Worm (Caenorhabditis elegans): ENCODE results near the gene Y37E11AL.12.
A peak's percentile ranks its signal among the peaks of the same experiment; 100 is the strongest.

Gene Y37E11AL.12

ce11 chrIV:3742426-3742839 lies 40.6 kb upstream of the Y37E11AL.12 start (continued):
- TF ChIP-seq hlh-30 (tag; optimal IDR thresholded peaks at IDR 0.05; ENCODE audit: insufficient read depth) (peak; percentile 95), odd-2 (tag; optimal IDR thresholded peaks at IDR 0.05) (no peak), rnt-1 (tag; optimal IDR thresholded peaks at IDR 0.05) (peak; percentile 14), ceh-14 (tag; optimal IDR thresholded peaks at IDR 0.05) (no peak), ceh-2 (tag; optimal IDR thresholded peaks at IDR 0.05) (peak; percentile 42), fkh-10 (GFP tag; optimal IDR thresholded peaks at IDR 0.05) (no peak), ama-1 (optimal IDR thresholded peaks at IDR 0.05) (no peak), ceh-48 (tag; optimal IDR thresholded peaks at IDR 0.05) (peak; percentile 87), C38D4.7 (GFP tag; optimal IDR thresholded peaks at IDR 0.05) (no peak), ahr-1 (tag; optimal IDR thresholded peaks at IDR 0.05) (no peak), hlh-15 (tag; optimal IDR thresholded peaks at IDR 0.05) (no peak), dve-1 (tag; optimal IDR thresholded peaks at IDR 0.05) (peak; percentile 47), hlh-13 (GFP tag; optimal IDR thresholded peaks at IDR 0.05) (no peak), pros-1 (tag; optimal IDR thresholded peaks at IDR 0.05) (no peak), nhr-232 (tag; optimal IDR thresholded peaks at IDR 0.05) (no peak), sdc-2 (tag; optimal IDR thresholded peaks at IDR 0.05) (peak; percentile 11), ceh-19 (GFP tag; optimal IDR thresholded peaks at IDR 0.05) (peak; percentile 32), pqm-1 (tag; optimal IDR thresholded peaks at IDR 0.05) (no peak), ceh-18 (tag; optimal IDR thresholded peaks at IDR 0.05) (peak; percentile 78), K02D7.2 (tag; optimal IDR thresholded peaks at IDR 0.05) (no peak), ref-2 (tag; optimal IDR thresholded peaks at IDR 0.05) (peak; percentile 26)

ce11 chrIV:3741874-3742273 lies 40.1 kb upstream of the Y37E11AL.12 start:
- TF ChIP-seq nfya-1 (tag; optimal IDR thresholded peaks at IDR 0.05) (no peak), eyg-1 (tag; optimal IDR thresholded peaks at IDR 0.05) (no peak), ceh-34 (tag; optimal IDR thresholded peaks at IDR 0.05) (no peak), pat-9 (tag; optimal IDR thresholded peaks at IDR 0.05) (no peak), ztf-16 (tag; optimal IDR thresholded peaks at IDR 0.05) (no peak), pag-3 (tag; optimal IDR thresholded peaks at IDR 0.05; ENCODE audit: borderline replicate concordance) (no peak), hlh-6 (tag; optimal IDR thresholded peaks at IDR 0.05) (no peak)

ce11 chrIV:3740830-3741477 lies 39.2 kb upstream of the Y37E11AL.12 start, which contains the start of gene nape-1:
TSS of gene nape-1 (minus strand) at chrIV:3740880.
- TF ChIP-seq pros-1 (tag; optimal IDR thresholded peaks at IDR 0.05) (no peak), hlh-13 (GFP tag; optimal IDR thresholded peaks at IDR 0.05) (no peak), ceh-18 (tag; optimal IDR thresholded peaks at IDR 0.05) (peak; percentile 40)

- TF ChIP-seq unc-42 (tag; optimal IDR thresholded peaks at IDR 0.05): no peak
- no peak for TF ChIP-seq ceh-30 (tag; optimal IDR thresholded peaks at IDR 0.05)
- no peak for TF ChIP-seq tbx-2 (tag; optimal IDR thresholded peaks at IDR 0.05)
- peak; percentile 34 for TF ChIP-seq ceh-48 (tag; optimal IDR thresholded peaks at IDR 0.05)
- TF ChIP-seq ceh-31 (tag; optimal IDR thresholded peaks at IDR 0.05): peak; percentile 3
- TF ChIP-seq ets-4 (tag; optimal IDR thresholded peaks at IDR 0.05): no peak
Observed at ce11 chrIV:3738655-3739403, 37.0 kb upstream of the Y37E11AL.12 start, which contains the start of gene nape-2. TSS of gene nape-2 (minus strand) at chrIV:3738925.

ce11 chrIV:3736244-3736643 lies 34.5 kb upstream of the Y37E11AL.12 start:
- TF ChIP-seq pha-4 (tag; optimal IDR thresholded peaks at IDR 0.05): no peak
- no peak for TF ChIP-seq ceh-6 (GFP tag; optimal IDR thresholded peaks at IDR 0.05)
- no peak for TF ChIP-seq ceh-34 (tag; optimal IDR thresholded peaks at IDR 0.05)
- no peak for TF ChIP-seq nfya-1 (tag; optimal IDR thresholded peaks at IDR 0.05)
- TF ChIP-seq K09A11.1 (tag; optimal IDR thresholded peaks at IDR 0.05; ENCODE audit: insufficient read depth): no peak
- no peak for TF ChIP-seq zip-5 (tag; optimal IDR thresholded peaks at IDR 0.05)
- TF ChIP-seq dmd-4 (tag; optimal IDR thresholded peaks at IDR 0.05; ENCODE audit: borderline replicate concordance): no peak
- no peak for TF ChIP-seq fkh-10 (GFP tag; optimal IDR thresholded peaks at IDR 0.05)
- no peak for TF ChIP-seq odd-2 (tag; optimal IDR thresholded peaks at IDR 0.05)
- TF ChIP-seq unc-3 (GFP tag; conservative IDR thresholded peaks at IDR 0.05): no peak
- TF ChIP-seq unc-3 (tag; optimal IDR thresholded peaks at IDR 0.05): no peak
- no peak for TF ChIP-seq ceh-9 (tag; optimal IDR thresholded peaks at IDR 0.05)
- no peak for TF ChIP-seq ceh-31 (tag; optimal IDR thresholded peaks at IDR 0.05)
- no peak for TF ChIP-seq dve-1 (tag; optimal IDR thresholded peaks at IDR 0.05)
- no peak for TF ChIP-seq ets-4 (tag; optimal IDR thresholded peaks at IDR 0.05)
- TF ChIP-seq ceh-45 (GFP tag; IDR thresholded peaks at IDR 0.05): no peak

All from whole organism, late embryonic.